Fruit fly (Drosophila melanogaster): Measurements from ENCODE around the gene CG18814.

The CG18814 gene

DNA sequence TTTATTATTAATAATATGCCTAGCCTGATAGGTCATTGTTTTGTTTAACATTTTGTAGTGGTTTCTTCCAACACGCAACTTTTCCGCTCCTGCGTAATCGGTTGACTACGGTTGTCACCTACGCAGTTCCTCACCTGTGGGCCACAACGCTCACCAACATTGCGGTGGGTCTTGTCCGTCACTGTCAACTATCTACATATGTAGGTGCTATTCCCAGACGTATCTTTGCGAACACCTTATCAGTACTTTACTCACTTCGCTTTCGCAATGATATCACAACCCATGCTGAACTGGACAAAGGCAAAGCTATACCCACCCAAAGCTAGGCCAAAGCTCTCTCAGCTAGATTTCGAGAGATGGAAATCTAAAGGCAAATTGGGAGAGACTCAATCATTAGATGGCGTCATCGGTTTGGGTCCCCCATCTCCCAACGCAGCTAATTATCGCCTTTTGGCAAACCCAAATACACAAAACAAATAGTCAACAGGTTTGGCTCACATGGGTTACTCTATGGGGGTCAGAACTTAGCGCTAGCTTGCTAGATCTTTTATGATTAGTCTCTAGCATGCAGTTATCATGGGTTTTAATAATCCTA, 13.4 kb upstream of the CG18814 start:
- TF ChIP-seq CG33017 (tag; optimal IDR thresholded peaks at IDR 0.05) (peak; percentile 7), CG7045 (GFP tag; optimal IDR thresholded peaks at IDR 0.05) (no peak), kay (GFP tag; ENCODE audit: borderline replicate concordance) (peak; percentile 88), Mnt (GFP tag; optimal IDR thresholded peaks at IDR 0.05) (peak; percentile 14), CG1620 (GFP tag; optimal IDR thresholded peaks at IDR 0.05) (no peak), CG12768 (GFP tag; optimal IDR thresholded peaks at IDR 0.05) (peak; percentile 18), CG7101 (tag; optimal IDR thresholded peaks at IDR 0.05) (peak; percentile 13)

DNA sequence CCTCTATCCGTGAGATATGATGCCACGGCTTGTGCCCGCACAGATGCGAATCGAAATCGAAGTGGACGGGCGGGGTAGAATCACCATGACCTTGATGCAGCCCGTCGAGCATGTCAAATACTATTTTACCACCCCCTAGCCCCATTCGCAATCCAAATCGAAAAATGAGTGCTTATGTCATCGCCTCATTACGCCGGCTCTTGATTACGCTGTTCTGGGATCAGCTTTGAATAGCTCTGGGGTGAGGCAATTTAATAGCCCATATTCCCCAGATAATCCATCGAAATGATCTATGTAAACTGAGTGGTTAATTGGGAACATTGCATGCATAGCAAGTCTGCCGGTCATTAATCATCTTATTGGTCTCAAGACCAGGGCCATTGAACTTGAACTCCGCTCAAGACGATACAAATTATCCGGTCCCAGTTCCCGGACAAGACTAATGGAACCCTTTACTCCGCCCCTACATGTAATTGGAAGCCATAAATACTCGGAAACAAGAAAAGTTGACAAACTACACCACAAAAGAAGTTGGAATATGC, 12.4 kb upstream of the CG18814 start:
- TF ChIP-seq CG12768 (GFP tag; optimal IDR thresholded peaks at IDR 0.05): no peak
- TF ChIP-seq Mnt (GFP tag; optimal IDR thresholded peaks at IDR 0.05): no peak
- TF ChIP-seq pad (GFP tag; optimal IDR thresholded peaks at IDR 0.05): no peak
- TF ChIP-seq Crg-1 (GFP tag; optimal IDR thresholded peaks at IDR 0.05): no peak
- no peak for TF ChIP-seq CG1620 (GFP tag; optimal IDR thresholded peaks at IDR 0.05)

DNA sequence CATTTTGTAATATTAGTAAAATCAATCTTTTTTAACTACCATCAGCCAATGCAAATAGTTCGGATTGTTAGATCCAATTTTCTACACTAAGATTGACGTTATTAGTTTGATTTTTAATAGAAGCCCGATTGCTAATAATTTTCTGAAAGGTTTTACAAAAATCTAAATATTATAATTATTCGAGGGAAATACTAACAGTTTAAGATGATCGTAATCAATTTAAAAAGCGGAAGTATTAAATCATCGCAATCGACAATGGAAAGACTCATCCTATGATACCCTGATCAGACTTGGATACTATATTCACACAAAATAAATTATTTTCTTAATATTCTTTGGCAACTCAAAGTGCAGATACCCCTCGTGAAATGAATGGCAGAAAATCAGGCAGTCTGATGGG, 11.8 kb upstream of the CG18814 start:
- TF ChIP-seq bab1 (GFP tag; optimal IDR thresholded peaks at IDR 0.05): no peak
- TF ChIP-seq CG11617 (GFP tag; optimal IDR thresholded peaks at IDR 0.05): no peak

DNA sequence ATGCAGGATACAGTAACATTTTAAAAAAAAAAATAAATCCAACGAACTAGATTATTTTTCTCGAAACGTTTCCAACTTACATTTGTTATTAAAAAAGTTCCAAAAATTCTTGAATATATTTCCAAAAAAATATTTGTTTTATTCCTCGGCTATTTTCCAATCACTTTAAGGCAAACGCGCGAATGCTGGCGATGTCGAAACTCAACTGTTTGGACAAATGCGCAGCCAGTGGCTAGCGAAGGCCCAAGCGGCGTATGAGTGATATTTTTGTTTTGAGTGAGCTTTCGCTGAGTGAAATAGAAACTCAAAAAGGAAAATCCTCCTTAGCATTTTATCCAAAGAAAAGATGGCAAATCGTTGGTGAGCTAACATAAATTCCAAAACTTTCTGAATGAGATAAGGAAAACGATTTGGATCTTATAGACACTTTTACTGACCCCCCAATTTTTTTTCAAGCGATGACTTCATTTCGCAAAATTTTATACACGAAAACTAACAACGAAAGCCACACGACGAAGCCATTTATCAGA, 10.3 kb upstream of the CG18814 start, which contains the start of gene ringer:
Gene ringer, minus strand, starts transcription at position 210 of the 530 bp plus-strand sequence.
- TF ChIP-seq ovo (GFP tag; optimal IDR thresholded peaks at IDR 0.05): no peak
- peak; percentile 43 for TF ChIP-seq CG33017 (tag; optimal IDR thresholded peaks at IDR 0.05)

DNA sequence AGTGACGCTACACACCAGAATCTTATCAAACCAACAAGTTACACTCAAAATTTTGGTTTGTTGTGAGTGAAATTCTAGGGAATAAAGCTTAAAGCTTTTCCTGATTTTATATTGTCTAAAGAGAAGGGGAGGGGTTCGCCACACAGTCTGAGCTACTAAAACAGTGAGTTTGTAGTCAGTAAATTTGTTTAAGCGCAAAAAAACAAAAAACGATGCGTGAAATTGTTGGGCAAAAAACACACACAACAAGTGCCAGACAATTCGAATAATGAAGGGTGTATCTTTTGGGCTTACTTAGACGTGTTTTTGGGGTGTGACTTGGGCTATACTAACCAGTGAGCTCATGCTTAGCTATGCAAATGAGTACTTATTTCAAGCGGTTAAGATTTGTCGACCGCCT, 9.8 kb upstream of the CG18814 start:
- TF ChIP-seq CG12768 (GFP tag; optimal IDR thresholded peaks at IDR 0.05) (peak; percentile 39), CG5204 (GFP tag; optimal IDR thresholded peaks at IDR 0.05) (no peak), CG1620 (GFP tag; optimal IDR thresholded peaks at IDR 0.05) (no peak), kay (GFP tag; ENCODE audit: borderline replicate concordance) (peak; percentile 92)

DNA sequence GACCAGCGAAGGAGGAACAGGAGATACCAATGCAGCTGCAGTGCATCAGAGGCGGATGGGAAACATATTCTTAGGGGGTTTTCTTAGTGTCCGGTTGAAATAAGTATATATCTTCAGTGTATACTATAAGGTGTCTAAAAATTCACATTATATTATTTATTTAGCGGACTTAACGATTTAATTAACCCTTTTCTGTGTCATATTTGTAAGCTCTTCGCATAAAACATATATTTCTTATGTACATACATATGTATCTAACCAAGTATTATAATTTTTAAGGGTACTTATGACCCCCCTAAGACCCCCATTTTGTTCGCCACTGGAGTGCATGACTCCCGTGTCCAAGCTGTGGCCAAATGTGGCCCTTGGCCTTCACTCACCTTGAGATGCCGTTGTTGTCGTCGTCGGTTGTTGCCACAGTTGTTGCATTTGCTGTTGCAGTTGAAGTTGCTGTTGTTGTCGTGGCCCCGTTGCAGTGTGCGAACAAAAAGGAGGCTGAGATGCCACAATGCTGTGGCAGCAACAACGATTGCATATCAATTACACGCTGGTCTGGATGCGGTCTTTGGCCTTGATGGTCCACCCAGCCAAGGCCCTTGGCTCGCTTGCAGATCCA, 8.3 kb upstream of the CG18814 start:
- TF ChIP-seq Clk (GFP tag; optimal IDR thresholded peaks at IDR 0.05): no peak
- no peak for TF ChIP-seq pad (GFP tag; optimal IDR thresholded peaks at IDR 0.05)
- no peak for TF ChIP-seq CG7045 (GFP tag; optimal IDR thresholded peaks at IDR 0.05)
- TF ChIP-seq Crg-1 (GFP tag; optimal IDR thresholded peaks at IDR 0.05): no peak
- no peak for TF ChIP-seq Hr96 (GFP tag; optimal IDR thresholded peaks at IDR 0.05)
- no peak for TF ChIP-seq CG12768 (GFP tag; optimal IDR thresholded peaks at IDR 0.05)
- no peak for TF ChIP-seq bab1 (GFP tag; optimal IDR thresholded peaks at IDR 0.05)
- no peak for TF ChIP-seq cic (GFP tag; optimal IDR thresholded peaks at IDR 0.05)
- no peak for TF ChIP-seq CG7101 (tag; optimal IDR thresholded peaks at IDR 0.05)

DNA sequence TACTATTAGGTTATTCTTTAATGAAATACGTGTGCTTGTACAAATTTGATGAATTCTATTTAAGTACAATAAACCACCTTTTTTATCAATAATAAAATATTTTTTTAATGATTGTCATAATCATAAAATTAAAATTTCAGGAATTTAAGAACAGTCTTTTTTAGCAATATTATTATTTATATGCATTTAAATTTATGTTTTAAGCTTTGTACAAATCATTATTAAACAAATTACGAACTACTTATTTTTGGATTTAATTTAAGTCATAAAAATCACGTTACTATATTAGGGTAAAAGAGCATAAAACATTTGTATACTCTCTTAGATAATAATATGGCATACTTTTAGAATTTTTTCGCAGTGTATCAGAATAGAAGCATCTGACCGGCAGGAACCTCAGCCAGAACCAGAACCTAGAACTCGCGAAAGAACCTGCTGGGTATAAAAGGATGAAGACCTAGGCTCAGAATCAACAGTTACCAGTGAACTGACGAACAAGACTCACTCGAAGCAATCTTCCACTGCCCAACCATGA, 7.4 kb upstream of the CG18814 start, which contains the start of gene Cpr72Ea:
Gene Cpr72Ea, plus strand, starts transcription at position 485 of the 535 bp plus-strand sequence.
- TF ChIP-seq kay (GFP tag; ENCODE audit: borderline replicate concordance) (no peak), pad (GFP tag; optimal IDR thresholded peaks at IDR 0.05) (no peak), CG33017 (tag; optimal IDR thresholded peaks at IDR 0.05) (no peak), cnc (optimal IDR thresholded peaks at IDR 0.05) (no peak), tj (GFP tag; optimal IDR thresholded peaks at IDR 0.05) (no peak), CG12768 (GFP tag; optimal IDR thresholded peaks at IDR 0.05) (no peak), CG7045 (GFP tag; optimal IDR thresholded peaks at IDR 0.05) (no peak), bab1 (GFP tag; optimal IDR thresholded peaks at IDR 0.05) (no peak), CG1620 (GFP tag; optimal IDR thresholded peaks at IDR 0.05) (no peak), Hr96 (GFP tag; optimal IDR thresholded peaks at IDR 0.05) (no peak), CG11617 (GFP tag; optimal IDR thresholded peaks at IDR 0.05) (no peak), ovo (GFP tag; optimal IDR thresholded peaks at IDR 0.05) (no peak), Mnt (GFP tag; optimal IDR thresholded peaks at IDR 0.05) (no peak), Clk (GFP tag; optimal IDR thresholded peaks at IDR 0.05) (no peak), CG14711 (tag; optimal IDR thresholded peaks at IDR 0.05) (no peak), CG5204 (GFP tag; optimal IDR thresholded peaks at IDR 0.05) (no peak), CG7101 (tag; optimal IDR thresholded peaks at IDR 0.05) (no peak)

DNA sequence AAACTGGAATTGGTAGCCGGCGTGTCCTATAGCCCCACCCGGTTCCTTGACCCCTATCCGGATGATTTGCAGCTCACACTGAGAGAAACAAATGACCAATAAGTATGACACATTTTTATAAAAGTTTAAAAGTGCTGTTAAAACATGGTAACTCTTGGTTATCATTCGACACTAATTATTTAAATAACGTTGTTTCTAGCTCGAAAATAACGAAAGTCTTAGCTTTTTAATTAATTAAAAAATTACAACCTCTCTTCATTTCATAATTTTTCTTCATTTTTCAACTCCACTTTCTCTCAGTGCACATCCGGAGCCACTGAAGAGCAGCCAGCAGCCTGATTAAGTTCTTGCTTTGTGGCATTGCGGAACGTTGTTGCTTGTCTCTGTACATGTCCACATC, 5.4 kb upstream of the CG18814 start:
- TF ChIP-seq CG33017 (tag; optimal IDR thresholded peaks at IDR 0.05) (no peak), bab1 (GFP tag; optimal IDR thresholded peaks at IDR 0.05) (no peak), pad (GFP tag; optimal IDR thresholded peaks at IDR 0.05) (no peak), kay (GFP tag; ENCODE audit: borderline replicate concordance) (no peak), ovo (GFP tag; optimal IDR thresholded peaks at IDR 0.05) (no peak), CG1620 (GFP tag; optimal IDR thresholded peaks at IDR 0.05) (no peak), cnc (optimal IDR thresholded peaks at IDR 0.05) (no peak), Crg-1 (GFP tag; optimal IDR thresholded peaks at IDR 0.05) (no peak), toe (GFP tag; optimal IDR thresholded peaks at IDR 0.05) (no peak), tj (GFP tag; optimal IDR thresholded peaks at IDR 0.05) (no peak), CG14711 (tag; optimal IDR thresholded peaks at IDR 0.05) (no peak), CG7101 (tag; optimal IDR thresholded peaks at IDR 0.05) (no peak), CG7045 (GFP tag; optimal IDR thresholded peaks at IDR 0.05) (no peak), Clk (GFP tag; optimal IDR thresholded peaks at IDR 0.05) (no peak), CG5204 (GFP tag; optimal IDR thresholded peaks at IDR 0.05) (no peak), Mnt (GFP tag; optimal IDR thresholded peaks at IDR 0.05) (no peak), CG11617 (GFP tag; optimal IDR thresholded peaks at IDR 0.05) (no peak), cic (GFP tag; optimal IDR thresholded peaks at IDR 0.05) (no peak), Hr96 (GFP tag; optimal IDR thresholded peaks at IDR 0.05) (no peak)
